Fruit fly (Drosophila melanogaster) whole organism, pupa: Measurements from ENCODE around the gene LUBEL.

Experiments used
- CG12605 ChIP-seq: fragments of 200-800 bp; sonication (Bioruptor generic); IDR thresholded peaks from 2 replicates; pipeline ENCODE4 v1.3.6; 2022; ENCODE audit warnings: missing biosample characterization, missing genetic modification characterization
- CG13204 ChIP-seq: fragments of 200-800 bp; sonication (Bioruptor generic); optimal IDR thresholded peaks from 2 replicates; lab custom pipeline; 2018; ENCODE audit warnings: missing biosample characterization, mild to moderate bottlenecking, missing genetic modification characterization, moderate library complexity
- CG17806 ChIP-seq: fragments of 200-800 bp; sonication (Bioruptor generic); optimal IDR thresholded peaks from 2 replicates; lab custom pipeline; 2018; ENCODE audit warnings: missing biosample characterization, mild to moderate bottlenecking, missing genetic modification characterization, moderate library complexity
- CG4496 ChIP-seq: fragments of 200-800 bp; sonication (Bioruptor generic); IDR thresholded peaks from 3 replicates; pipeline ENCODE4 v1.3.6; 2022; ENCODE audit warnings: missing biosample characterization, missing genetic modification characterization
- CG8159 ChIP-seq: fragments of 200-800 bp; sonication (Bioruptor generic); optimal IDR thresholded peaks from 3 replicates; lab custom pipeline; 2018; ENCODE audit warnings: missing biosample characterization, mild to moderate bottlenecking, missing genetic modification characterization, moderate library complexity
- CG8301 ChIP-seq: fragments of 200-800 bp; sonication (Bioruptor generic); optimal IDR thresholded peaks from 2 replicates; lab custom pipeline; 2018; ENCODE audit warnings: missing biosample characterization, mild to moderate bottlenecking, missing genetic modification characterization
- CG9948 ChIP-seq: fragments of 200-800 bp; sonication (Bioruptor generic); optimal IDR thresholded peaks from 2 replicates; lab custom pipeline; 2018; ENCODE audit warnings: missing biosample characterization, mild to moderate bottlenecking, missing genetic modification characterization, moderate library complexity
- D1 ChIP-seq: fragments of 200-800 bp; sonication (Bioruptor generic); optimal IDR thresholded peaks from 2 replicates; lab custom pipeline; 2018; ENCODE audit warnings: missing biosample characterization, mild to moderate bottlenecking, missing genetic modification characterization, moderate library complexity
- EcR ChIP-seq: fragments of 200-800 bp; sonication (Bioruptor generic); optimal IDR thresholded peaks from 3 replicates; lab custom pipeline; 2019; ENCODE audit warnings: missing biosample characterization, missing genetic modification characterization, mild to moderate bottlenecking, moderate library complexity, missing genetic modification reagents
- Pif1A ChIP-seq: fragments of 200-800 bp; sonication (Bioruptor generic); optimal IDR thresholded peaks from 3 replicates; lab custom pipeline; 2016; ENCODE audit warnings: missing biosample characterization, missing genetic modification characterization
- Pif1B ChIP-seq: fragments of 200-800 bp; sonication (Bioruptor generic); optimal IDR thresholded peaks from 3 replicates; lab custom pipeline; 2016; ENCODE audit warnings: missing biosample characterization, missing genetic modification characterization
- rn ChIP-seq: fragments of 200-800 bp; sonication (Bioruptor generic); IDR thresholded peaks from 2 replicates; pipeline ENCODE4 v1.3.6; 2022; ENCODE audit warnings: missing biosample characterization, missing genetic modification characterization

- TF ChIP-seq CG4496 = no peak
- no peak for TF ChIP-seq CG12605 (GFP tag; lab: Robert Waterston, UW)
- TF ChIP-seq EcR (GFP tag; lab: Kevin White, UChicago) = no peak
- no peak for TF ChIP-seq CG8301 (tag; lab: Kevin White, UChicago)
- no peak for TF ChIP-seq Pif1B (GFP tag; lab: Kevin White, UChicago)
- no peak for TF ChIP-seq rn (GFP tag; lab: Robert Waterston, UW)
- TF ChIP-seq CG13204 = no peak
- no peak for TF ChIP-seq Pif1A (GFP tag; lab: Kevin White, UChicago)
- no peak for TF ChIP-seq CG9948 (tag; lab: Kevin White, UChicago)
- TF ChIP-seq CG17806 (tag; lab: Kevin White, UChicago) = no peak
- no peak for TF ChIP-seq D1 (tag; lab: Kevin White, UChicago)
- TF ChIP-seq CG8159 (tag; lab: Kevin White, UChicago) = no peak
Measured at dm6 chr2L:6799551-6799950, 27.0 kb upstream of the LUBEL start.
